Worm (Caenorhabditis elegans) whole organism, dauer: ENCODE data around the gene ZC443.2.

Experiments
- unc-62 ChIP-seq: sonication (generic microtip); optimal IDR thresholded peaks from 2 replicates; lab custom pipeline; 2017; ENCODE audit warnings: missing biosample characterization, missing genetic modification reagents, missing genetic modification characterization

ZC443.2 gene

ce11 chrV:12811126-12811525 is at the start of gene ZC443.2:
ZC443.2 (minus strand) TSS chrV:12811192.
- no peak for TF ChIP-seq unc-62 (GFP tag; lab: Kevin White, UChicago)

DNA sequence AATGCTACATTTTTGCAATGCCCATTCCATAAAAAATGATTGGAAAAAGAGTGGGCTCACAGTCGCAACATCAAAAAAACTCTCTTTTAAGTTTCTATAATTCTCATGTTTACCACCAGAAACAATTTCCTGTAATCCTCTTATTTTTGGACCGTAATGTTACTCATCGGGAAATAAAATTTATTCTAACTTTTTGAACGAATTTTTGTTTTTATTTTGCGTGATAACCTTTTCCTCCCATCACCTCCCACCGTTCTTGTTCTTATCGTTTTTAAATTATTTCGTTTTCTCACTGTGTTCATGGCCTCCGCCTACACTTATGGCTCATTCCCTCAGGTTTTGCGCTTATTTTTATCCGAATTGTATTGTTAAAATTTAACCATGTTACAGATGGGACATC is 48.2 kb upstream of the ZC443.2 start, which contains the start of gene anp-1:
TSS of gene anp-1 (plus strand) at position 301 of the 400 bp plus-strand sequence.
- no peak for TF ChIP-seq unc-62 (GFP tag; lab: Kevin White, UChicago)

DNA sequence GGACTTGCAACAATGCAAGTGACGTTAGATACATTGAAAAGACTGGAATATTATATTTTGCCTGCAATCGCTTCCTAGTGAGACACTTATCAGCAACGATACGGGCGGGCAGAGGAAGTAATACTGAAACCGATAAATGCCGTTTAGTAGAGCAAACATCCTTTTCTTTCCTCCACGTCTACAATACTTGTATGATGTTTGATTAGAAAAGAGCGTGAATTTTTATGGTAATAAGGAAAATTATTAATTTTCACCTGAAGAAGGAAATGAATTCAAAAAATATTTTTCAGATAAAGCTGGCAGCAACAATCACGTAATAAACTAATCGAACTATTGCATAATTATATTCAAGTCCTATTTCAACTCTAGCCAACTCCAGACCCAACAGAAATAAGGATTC is 43.8 kb upstream of the ZC443.2 start, which contains the start of gene C44H9.7:
TSS of gene C44H9.7 (minus strand) at position 101 of the 400 bp plus-strand sequence.
- no peak for TF ChIP-seq unc-62 (GFP tag; lab: Kevin White, UChicago)

ce11 chrV:12852355-12852754 is 41.4 kb upstream of the ZC443.2 start:
- no peak for TF ChIP-seq unc-62 (GFP tag; lab: Kevin White, UChicago)

DNA sequence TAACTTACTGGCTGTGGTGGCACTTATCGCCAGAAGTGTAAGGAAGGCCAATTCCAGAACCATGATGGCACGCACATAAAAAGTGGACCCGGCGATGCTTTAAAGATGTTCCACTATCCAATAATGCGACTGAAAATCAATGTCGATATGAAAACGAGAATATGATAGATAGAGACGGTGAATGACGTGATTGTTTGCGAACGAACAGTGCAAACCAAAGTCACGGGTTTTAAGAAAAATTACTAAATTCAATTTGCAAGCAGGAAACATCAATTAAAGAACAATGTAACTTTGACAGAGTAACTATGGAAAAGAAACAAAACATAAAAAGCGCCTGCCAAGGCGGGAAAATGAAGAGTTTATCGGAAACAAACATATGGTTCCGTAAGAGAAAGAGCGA is 38.7 kb upstream of the ZC443.2 start, which contains the start of gene C44H9.5:
TSS of gene C44H9.5 (minus strand) at position 129 of the 400 bp plus-strand sequence.
- TF ChIP-seq unc-62 (GFP tag; lab: Kevin White, UChicago): no peak

DNA sequence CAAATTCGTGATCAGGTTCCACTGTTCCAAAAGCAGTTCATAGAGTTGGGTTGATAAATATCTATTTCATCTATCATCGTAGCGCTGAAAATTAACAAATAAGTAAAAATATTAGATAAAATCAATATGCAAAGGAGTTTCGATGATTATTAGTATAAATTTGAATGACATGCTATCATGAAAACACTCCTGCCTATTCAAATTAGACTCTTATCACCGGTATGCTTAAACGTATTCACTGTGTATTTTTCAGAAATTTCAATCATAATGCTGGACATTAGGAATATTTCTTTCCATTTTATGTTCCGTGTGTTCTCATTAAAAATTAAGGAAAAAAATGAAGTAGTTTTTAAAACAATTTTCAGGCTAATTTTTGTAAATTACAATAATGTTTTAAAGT is 34.3 kb upstream of the ZC443.2 start, which contains the start of gene C44H9.6:
TSS of gene C44H9.6 (minus strand) at position 101 of the 400 bp plus-strand sequence.
- TF ChIP-seq unc-62 (GFP tag; lab: Kevin White, UChicago): no peak

- no peak for TF ChIP-seq unc-62 (GFP tag; lab: Kevin White, UChicago)
Observed at ce11 chrV:12844748-12845147, 33.8 kb upstream of the ZC443.2 start.

- no peak for TF ChIP-seq unc-62 (GFP tag; lab: Kevin White, UChicago)
Observed at ce11 chrV:12835388-12835787, 24.4 kb upstream of the ZC443.2 start, which contains the start of gene C44H9.4. C44H9.4 (plus strand) TSS chrV:12835688.

DNA sequence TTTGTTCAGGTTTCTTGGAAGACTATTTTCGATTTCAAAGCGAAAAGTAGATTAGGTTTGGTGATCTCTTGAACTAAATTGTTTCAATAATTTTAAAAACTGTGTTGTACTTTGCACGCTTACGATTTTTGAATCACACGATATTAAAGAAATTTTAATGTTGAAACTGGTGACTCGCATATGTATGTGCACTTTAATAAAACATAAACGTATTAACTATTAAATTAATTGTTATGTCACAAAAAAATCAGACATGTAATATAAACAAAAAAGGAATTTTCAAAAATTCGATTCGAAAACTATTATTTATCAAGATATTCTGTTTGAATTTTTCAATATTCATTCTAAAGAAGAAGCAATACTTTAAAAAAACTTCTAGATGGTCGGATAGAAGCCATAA is 16.2 kb upstream of the ZC443.2 start, which contains the start of gene ugt-15:
TSS of gene ugt-15 (plus strand) at position 301 of the 400 bp plus-strand sequence.
- no peak for TF ChIP-seq unc-62 (GFP tag; lab: Kevin White, UChicago)

DNA sequence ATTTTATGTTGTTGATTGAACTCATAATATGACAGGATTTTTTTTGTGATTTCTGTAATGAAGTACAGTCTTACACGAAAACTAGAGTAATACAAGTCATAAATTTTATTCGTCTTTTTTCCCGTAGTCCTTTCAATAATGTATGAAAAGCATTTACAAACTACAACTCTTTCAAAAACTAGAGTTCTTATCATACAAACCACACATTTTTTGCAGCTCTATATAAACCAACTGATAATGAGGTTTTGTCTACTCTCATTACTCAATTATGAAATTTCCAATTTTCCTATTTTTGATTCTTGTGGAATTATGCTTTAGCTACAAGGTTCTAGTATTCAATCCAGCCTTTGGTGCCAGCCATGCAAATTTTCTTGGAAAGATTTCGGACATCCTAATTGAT is 13.8 kb upstream of the ZC443.2 start, which contains the start of gene ugt-16:
TSS of gene ugt-16 (plus strand) at position 248 of the 400 bp plus-strand sequence.
- no peak for TF ChIP-seq unc-62 (GFP tag; lab: Kevin White, UChicago)

DNA sequence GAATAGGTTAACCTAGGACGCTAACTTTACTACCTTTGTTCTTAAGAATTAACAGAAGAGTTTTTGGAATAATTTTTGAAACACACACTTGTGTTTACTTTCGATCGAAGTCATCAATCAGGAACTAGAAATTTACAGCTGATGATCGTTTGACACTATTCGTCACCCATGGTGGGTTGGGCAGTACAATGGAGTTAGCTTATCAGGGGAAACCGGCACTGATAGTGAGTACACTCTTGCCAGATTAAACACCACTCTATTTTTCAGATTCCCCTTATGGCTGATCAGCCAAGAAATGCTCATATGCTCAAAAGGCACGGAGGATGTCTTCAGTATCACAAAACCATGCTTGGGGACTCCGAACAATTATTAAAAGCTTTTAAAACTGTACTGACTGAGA is 11.1 kb upstream of the ZC443.2 start:
- no peak for TF ChIP-seq unc-62 (GFP tag; lab: Kevin White, UChicago)

- TF ChIP-seq unc-62 (GFP tag; lab: Kevin White, UChicago): no peak
Observed at ce11 chrV:12819792-12820453, 8.9 kb upstream of the ZC443.2 start, which contains the start of the genes ZC443.4 and ugt-18. ZC443.4 (minus strand) TSS chrV:12819886. ugt-18 (plus strand) TSS chrV:12820260.

DNA sequence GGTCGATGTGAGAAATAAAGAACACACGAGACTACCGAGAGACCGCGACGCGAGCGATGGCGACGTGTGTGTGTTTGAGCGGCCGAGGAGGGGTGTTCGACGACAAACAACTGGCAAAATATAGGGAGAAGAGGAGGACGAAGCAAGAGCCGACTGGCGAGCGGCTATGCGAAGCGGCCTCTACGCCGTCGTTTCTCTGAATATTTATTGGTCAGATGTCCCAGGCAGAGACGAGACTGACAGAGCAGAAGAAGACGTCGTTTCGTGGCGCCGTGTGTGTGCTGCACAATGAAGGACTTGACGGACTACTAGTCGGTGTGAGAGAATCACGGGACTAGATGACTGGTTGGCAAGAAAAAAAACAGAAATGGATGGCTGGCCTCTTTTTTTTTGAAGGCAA is 8.2 kb upstream of the ZC443.2 start:
- TF ChIP-seq unc-62 (GFP tag; lab: Kevin White, UChicago): no peak

ce11 chrV:12818486-12818885 is 7.5 kb upstream of the ZC443.2 start:
- TF ChIP-seq unc-62 (GFP tag; lab: Kevin White, UChicago): no peak

- no peak for TF ChIP-seq unc-62 (GFP tag; lab: Kevin White, UChicago)
Observed at ce11 chrV:12816672-12817071, 5.7 kb upstream of the ZC443.2 start.

DNA sequence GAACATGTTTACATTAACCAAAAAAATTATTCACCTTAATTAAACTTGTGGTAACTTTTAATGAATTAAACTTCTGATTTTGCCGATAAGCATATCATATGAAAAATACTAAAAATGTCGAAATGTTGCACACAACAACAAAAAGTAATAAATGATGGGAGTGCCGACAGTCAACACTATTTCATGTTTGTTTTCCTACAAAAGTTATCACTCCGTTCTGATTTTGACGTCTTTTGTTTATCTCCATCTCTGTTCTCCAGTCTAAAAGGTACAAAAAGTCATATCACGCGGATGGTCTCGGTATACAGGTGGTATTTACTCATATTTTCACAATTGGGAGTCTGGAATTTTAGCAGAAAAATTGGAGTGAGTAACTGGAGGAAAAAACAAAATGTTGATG is 4.4 kb upstream of the ZC443.2 start:
- no peak for TF ChIP-seq unc-62 (GFP tag; lab: Kevin White, UChicago)

- TF ChIP-seq unc-62 (GFP tag; lab: Kevin White, UChicago): no peak
Observed at ce11 chrV:12814481-12814882, 3.5 kb upstream of the ZC443.2 start.
